Worm (Caenorhabditis elegans) whole organism, early embryonic: ENCODE measurements around the gene noah-2.

Source experiments
- B0310.2 ChIP-seq: sonication (generic microtip); optimal IDR thresholded peaks from 2 replicates; lab custom pipeline; 2016; ENCODE audit warnings: mild to moderate bottlenecking, missing genetic modification characterization, missing compliant biosample characterization
- F13C5.2 ChIP-seq: sonication (generic microtip); optimal IDR thresholded peaks from 2 replicates; lab custom pipeline; 2017; ENCODE audit warnings: mild to moderate bottlenecking, missing genetic modification characterization, inconsistent platforms, missing compliant biosample characterization
- aly-1 ChIP-seq: sonication (generic microtip); optimal IDR thresholded peaks from 2 replicates; lab custom pipeline; 2016; ENCODE audit warnings: missing genetic modification characterization, missing compliant biosample characterization
- ama-1 ChIP-seq: fragments of 150-350 bp; optimal IDR thresholded peaks from 2 replicates; lab custom pipeline; 2014
- ceh-13 ChIP-seq: fragments of 200-800 bp; sonication (Bioruptor generic); optimal IDR thresholded peaks from 2 replicates; lab custom pipeline; 2018; ENCODE audit warnings: mild to moderate bottlenecking, missing genetic modification characterization, missing compliant biosample characterization
- ceh-36 ChIP-seq: sonication (generic microtip); optimal IDR thresholded peaks from 2 replicates; lab custom pipeline; 2016; ENCODE audit warnings: missing genetic modification characterization, inconsistent platforms, missing compliant biosample characterization
- ets-7 ChIP-seq: sonication (generic microtip); optimal IDR thresholded peaks from 2 replicates; lab custom pipeline; 2016; ENCODE audit warnings: missing genotype, missing genetic modification characterization, missing compliant biosample characterization
- flt-1 ChIP-seq: fragments of 200-800 bp; sonication (Bioruptor generic); IDR thresholded peaks from 2 replicates; pipeline ENCODE4 v1.3.6; 2022; ENCODE audit warnings: missing genetic modification characterization, missing compliant biosample characterization
- hmbx-1 ChIP-seq: sonication (generic microtip); optimal IDR thresholded peaks from 2 replicates; lab custom pipeline; 2016; ENCODE audit warnings: mild to moderate bottlenecking, missing genetic modification characterization, missing compliant biosample characterization
- hmg-4 ChIP-seq: fragments of 200-800 bp; sonication (Bioruptor generic); optimal IDR thresholded peaks from 2 replicates; lab custom pipeline; 2018; ENCODE audit warnings: mild to moderate bottlenecking, missing genetic modification characterization, missing compliant biosample characterization
- hnd-1 ChIP-seq: sonication (generic microtip); optimal IDR thresholded peaks from 2 replicates; lab custom pipeline; 2016; ENCODE audit warnings: missing genetic modification characterization, missing compliant biosample characterization
- pes-1 ChIP-seq: fragments of 200-800 bp; sonication (Bioruptor generic); IDR thresholded peaks from 2 replicates; pipeline ENCODE4 v1.3.6; 2022; ENCODE audit warnings: missing genetic modification reagents, missing genetic modification characterization, missing compliant biosample characterization
- scrt-1 ChIP-seq: fragments of 200-800 bp; sonication (Bioruptor generic); IDR thresholded peaks from 2 replicates; pipeline ENCODE4 v1.3.6; 2022; ENCODE audit warnings: missing genetic modification characterization, missing compliant biosample characterization
- sea-1 ChIP-seq: fragments of 200-800 bp; sonication (Bioruptor generic); conservative IDR thresholded peaks from 2 replicates; pipeline ENCODE4 v1.3.6; 2022; ENCODE audit warnings: missing genetic modification characterization, missing compliant biosample characterization
- tbx-11 ChIP-seq: fragments of 200-800 bp; sonication (Bioruptor generic); IDR thresholded peaks from 2 replicates; pipeline ENCODE4 v1.3.6; 2022; ENCODE audit warnings: missing genetic modification characterization, missing compliant biosample characterization
- tbx-37 ChIP-seq: fragments of 200-800 bp; sonication (Bioruptor generic); conservative IDR thresholded peaks from 2 replicates; pipeline ENCODE4 v1.3.6; 2022; ENCODE audit warnings: missing genetic modification reagents, missing genetic modification characterization, missing compliant biosample characterization
- tra-4 ChIP-seq: sonication (generic microtip); optimal IDR thresholded peaks from 2 replicates; lab custom pipeline; 2017; ENCODE audit warnings: missing genetic modification characterization, missing compliant biosample characterization

noah-2 gene

DNA sequence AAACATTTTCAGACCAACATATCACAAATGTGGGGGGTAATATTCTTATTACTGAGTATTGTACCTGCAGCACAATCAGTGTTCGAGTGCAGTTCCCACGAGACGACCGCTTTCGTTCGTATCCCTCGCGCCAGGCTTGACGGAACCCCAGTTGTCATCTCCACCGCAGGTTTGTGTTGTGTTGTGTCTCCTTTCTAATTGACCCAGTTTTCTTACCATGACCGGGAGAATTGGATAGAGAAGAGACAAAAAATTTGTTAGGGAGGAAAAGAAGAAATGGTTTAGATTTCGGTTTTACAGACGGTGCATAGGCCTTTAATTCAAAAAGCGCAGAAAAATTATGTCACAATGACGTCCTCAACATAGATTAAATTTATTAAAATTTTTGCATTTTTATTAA, at the start of gene noah-2:
noah-2 (plus strand) TSS at position 13 of the 400 bp plus-strand sequence.
- no peak for TF ChIP-seq ceh-36 (tag; lab: Kevin White, UChicago)
- TF ChIP-seq hnd-1 (tag; lab: Kevin White, UChicago) = no peak
- TF ChIP-seq scrt-1 (GFP tag; lab: Robert Waterston, UW) = no peak
- TF ChIP-seq aly-1 (tag; lab: Kevin White, UChicago) = no peak
- TF ChIP-seq F13C5.2 (tag; lab: Kevin White, UChicago) = no peak
- TF ChIP-seq pes-1 (GFP tag; lab: Robert Waterston, UW) = no peak
- TF ChIP-seq ama-1 = no peak
- no peak for TF ChIP-seq flt-1
- no peak for TF ChIP-seq tbx-37 (GFP tag; lab: Robert Waterston, UW)
- no peak for TF ChIP-seq sea-1 (GFP tag; lab: Robert Waterston, UW)
- TF ChIP-seq hmg-4 (GFP tag; lab: Kevin White, UChicago) = no peak
- TF ChIP-seq hmbx-1 (tag; lab: Kevin White, UChicago) = no peak
- TF ChIP-seq B0310.2 (tag; lab: Kevin White, UChicago) = no peak
- no peak for TF ChIP-seq tbx-11

ce11 chrIV:14043680-14044079, 47.4 kb upstream of the noah-2 start, which contains the start of gene Y37A1B.7:
TSS of gene Y37A1B.7 (minus strand) at chrIV:14043780.
- TF ChIP-seq hmg-4 (GFP tag; lab: Kevin White, UChicago) (no peak), F13C5.2 (tag; lab: Kevin White, UChicago) (no peak), tbx-37 (GFP tag; lab: Robert Waterston, UW) (no peak), ceh-13 (GFP tag; lab: Kevin White, UChicago) (no peak), ets-7 (tag; lab: Kevin White, UChicago) (no peak), tra-4 (no peak), sea-1 (GFP tag; lab: Robert Waterston, UW) (no peak), hnd-1 (tag; lab: Kevin White, UChicago) (no peak), B0310.2 (tag; lab: Kevin White, UChicago) (no peak), flt-1 (no peak), aly-1 (tag; lab: Kevin White, UChicago) (no peak), pes-1 (GFP tag; lab: Robert Waterston, UW) (no peak), ama-1 (no peak), scrt-1 (GFP tag; lab: Robert Waterston, UW) (no peak), hmbx-1 (tag; lab: Kevin White, UChicago) (no peak), ceh-36 (tag; lab: Kevin White, UChicago) (no peak), tbx-11 (no peak)

DNA sequence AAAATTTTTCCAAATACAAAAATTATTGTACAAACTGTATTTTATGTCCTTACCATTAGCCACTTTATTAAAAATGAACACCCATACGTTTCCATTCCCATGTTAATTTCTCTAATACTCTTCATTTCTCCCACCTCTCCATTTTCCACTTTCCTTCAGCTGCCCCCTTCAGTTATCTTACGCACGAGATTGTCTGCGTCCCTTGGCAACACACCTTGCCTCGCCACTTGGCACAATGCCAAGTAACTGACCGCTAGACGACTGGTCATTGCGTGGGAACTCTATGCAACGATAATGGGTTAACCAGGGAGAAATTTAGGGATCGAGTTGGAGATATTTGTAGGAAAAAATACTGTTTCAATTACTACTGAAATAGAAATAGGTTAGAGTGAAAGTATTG, 44.3 kb upstream of the noah-2 start:
- no peak for TF ChIP-seq tbx-11
- peak; percentile 65 for TF ChIP-seq F13C5.2 (tag; lab: Kevin White, UChicago)

DNA sequence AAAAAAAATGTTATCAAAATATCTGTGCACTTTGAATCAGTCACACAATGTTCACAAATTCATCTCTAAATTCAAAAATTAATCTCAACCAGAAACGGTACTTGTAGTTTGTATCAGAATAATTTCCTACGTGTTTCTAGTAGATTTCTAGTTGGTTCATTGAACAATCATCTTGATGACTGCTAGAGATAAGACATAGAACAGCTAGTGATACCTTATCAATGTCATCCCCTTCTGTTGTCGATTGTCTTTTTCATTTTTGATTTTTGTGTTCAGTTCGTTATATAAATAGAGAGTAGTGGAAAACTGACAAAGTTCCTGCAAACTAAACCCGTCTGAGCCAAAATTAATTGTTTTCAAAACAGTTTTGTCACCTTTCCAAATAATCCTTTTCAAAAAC, 40.6 kb upstream of the noah-2 start:
- TF ChIP-seq ama-1 = no peak
- TF ChIP-seq ceh-36 (tag; lab: Kevin White, UChicago) = no peak
- no peak for TF ChIP-seq hnd-1 (tag; lab: Kevin White, UChicago)
- no peak for TF ChIP-seq pes-1 (GFP tag; lab: Robert Waterston, UW)

DNA sequence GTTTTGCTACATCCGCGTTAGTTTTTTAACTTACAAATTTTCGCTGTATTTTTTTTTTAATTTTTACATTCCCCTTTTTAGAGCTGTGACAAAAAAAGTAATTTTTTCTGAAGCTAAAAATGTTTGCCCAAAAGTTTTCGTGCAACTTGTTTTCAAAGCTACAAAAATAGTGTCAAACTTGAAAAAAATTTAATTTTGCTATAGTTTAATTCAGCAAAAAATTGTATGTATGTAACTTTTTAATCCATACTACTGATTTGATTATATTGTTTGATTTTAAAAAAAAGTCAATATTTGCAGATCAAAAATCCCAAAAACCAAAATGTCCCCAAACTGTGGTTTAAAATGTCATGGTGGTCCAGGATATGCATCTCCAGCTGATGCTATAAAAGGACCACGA, 40.2 kb upstream of the noah-2 start, which contains the start of gene semo-1:
semo-1 (plus strand) TSS at position 301 of the 400 bp plus-strand sequence.
- TF ChIP-seq pes-1 (GFP tag; lab: Robert Waterston, UW) = no peak
- no peak for TF ChIP-seq scrt-1 (GFP tag; lab: Robert Waterston, UW)
- no peak for TF ChIP-seq ceh-13 (GFP tag; lab: Kevin White, UChicago)
- no peak for TF ChIP-seq ama-1
- no peak for TF ChIP-seq sea-1 (GFP tag; lab: Robert Waterston, UW)
- TF ChIP-seq aly-1 (tag; lab: Kevin White, UChicago) = no peak
- no peak for TF ChIP-seq B0310.2 (tag; lab: Kevin White, UChicago)
- no peak for TF ChIP-seq hmbx-1 (tag; lab: Kevin White, UChicago)
- no peak for TF ChIP-seq ceh-36 (tag; lab: Kevin White, UChicago)
- TF ChIP-seq flt-1 = no peak
- no peak for TF ChIP-seq hnd-1 (tag; lab: Kevin White, UChicago)
- TF ChIP-seq ets-7 (tag; lab: Kevin White, UChicago) = no peak
- no peak for TF ChIP-seq hmg-4 (GFP tag; lab: Kevin White, UChicago)
- no peak for TF ChIP-seq tbx-37 (GFP tag; lab: Robert Waterston, UW)
- TF ChIP-seq tra-4 = no peak
- no peak for TF ChIP-seq F13C5.2 (tag; lab: Kevin White, UChicago)

- TF ChIP-seq hmbx-1 (tag; lab: Kevin White, UChicago) (no peak), pes-1 (GFP tag; lab: Robert Waterston, UW) (no peak), ets-7 (tag; lab: Kevin White, UChicago) (no peak), scrt-1 (GFP tag; lab: Robert Waterston, UW) (no peak), sea-1 (GFP tag; lab: Robert Waterston, UW) (no peak), F13C5.2 (tag; lab: Kevin White, UChicago) (no peak)
Observed at ce11 chrIV:14060612-14061011, 30.4 kb upstream of the noah-2 start, which contains the start of gene Y37A1B.4. TSS of gene Y37A1B.4 (minus strand) at chrIV:14060712.

DNA sequence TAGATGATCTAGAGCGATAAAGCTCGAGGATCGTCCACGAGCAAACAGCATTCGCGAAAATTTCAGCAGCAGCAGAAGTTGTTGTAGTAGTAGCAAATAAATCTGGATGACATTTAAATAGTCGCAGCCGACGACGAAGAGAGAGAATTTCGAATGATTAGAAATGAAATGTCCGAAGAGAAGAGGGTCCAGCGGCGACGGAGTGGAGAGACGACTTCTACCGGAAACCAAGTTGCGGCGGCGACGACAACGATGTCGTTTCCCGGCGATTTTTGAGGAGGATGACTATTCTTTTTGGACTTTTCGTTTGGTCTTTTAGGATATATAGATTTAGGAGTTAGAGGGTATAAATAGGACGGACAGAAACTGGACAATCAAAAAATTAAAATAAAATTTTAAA, 24.7 kb upstream of the noah-2 start:
- no peak for TF ChIP-seq pes-1 (GFP tag; lab: Robert Waterston, UW)
- no peak for TF ChIP-seq sea-1 (GFP tag; lab: Robert Waterston, UW)
- TF ChIP-seq ceh-36 (tag; lab: Kevin White, UChicago) = no peak
- no peak for TF ChIP-seq scrt-1 (GFP tag; lab: Robert Waterston, UW)
- TF ChIP-seq B0310.2 (tag; lab: Kevin White, UChicago) = no peak
- no peak for TF ChIP-seq hmbx-1 (tag; lab: Kevin White, UChicago)
- no peak for TF ChIP-seq tbx-11
- no peak for TF ChIP-seq flt-1
- TF ChIP-seq hnd-1 (tag; lab: Kevin White, UChicago) = no peak
- no peak for TF ChIP-seq ets-7 (tag; lab: Kevin White, UChicago)
- no peak for TF ChIP-seq ama-1
- TF ChIP-seq tra-4 = no peak
- TF ChIP-seq ceh-13 (GFP tag; lab: Kevin White, UChicago) = no peak
- no peak for TF ChIP-seq tbx-37 (GFP tag; lab: Robert Waterston, UW)
- no peak for TF ChIP-seq hmg-4 (GFP tag; lab: Kevin White, UChicago)
- no peak for TF ChIP-seq F13C5.2 (tag; lab: Kevin White, UChicago)
